Worm (Caenorhabditis elegans) whole organism, young adult: Measurements from ENCODE around the gene K10D11.2.

ENCODE experiments used
- attf-3 ChIP-seq: fragments of 200-800 bp; sonication (Bioruptor generic); conservative IDR thresholded peaks from 2 replicates; pipeline ENCODE4 v1.3.6; 2022; ENCODE audit warnings: missing genetic modification reagents, missing genetic modification characterization, missing compliant biosample characterization
- ceh-27 ChIP-seq: fragments of 200-800 bp; sonication (Bioruptor generic); optimal IDR thresholded peaks from 2 replicates; lab custom pipeline; 2018; ENCODE audit warnings: mild to moderate bottlenecking, missing genetic modification characterization, moderate library complexity, missing compliant biosample characterization
- pha-4 ChIP-seq: fragments of 150-350 bp; sonication (generic microtip); optimal IDR thresholded peaks from 2 replicates; lab custom pipeline; 2014; ENCODE audit warnings: missing biosample characterization, missing genetic modification reagents, missing genetic modification characterization
- sdz-38 ChIP-seq: sonication (generic microtip); optimal IDR thresholded peaks from 2 replicates; lab custom pipeline; 2016; ENCODE audit warnings: missing genotype, missing genetic modification characterization, missing compliant biosample characterization

DNA sequence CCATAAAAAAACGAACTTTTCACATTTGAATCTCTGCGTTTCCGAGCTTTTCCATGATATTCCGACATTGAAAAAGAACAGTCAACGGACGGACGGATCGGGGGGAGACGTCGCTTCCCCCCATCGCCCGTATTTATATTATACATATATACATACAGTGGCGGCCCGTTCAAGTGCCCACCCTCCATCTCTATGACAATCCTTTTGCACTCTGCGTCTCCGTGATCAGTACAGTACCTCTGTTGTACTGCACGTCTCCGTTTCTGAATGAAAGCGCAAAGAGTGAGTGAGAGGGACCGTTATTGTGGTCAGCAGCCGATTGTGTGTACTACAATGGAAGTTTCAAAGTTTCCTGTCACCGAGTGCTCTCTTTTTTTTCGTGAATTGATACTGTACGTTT is 20.3 kb downstream of the K10D11.2 start:
- TF ChIP-seq attf-3 (GFP tag; lab: Robert Waterston, UW) (no peak), sdz-38 (no peak), pha-4 (no peak), ceh-27 (no peak)
